Fruit fly (Drosophila melanogaster) whole organism, prepupa: ENCODE results near the gene Tim8.

ENCODE experiments used
- CG10631 ChIP-seq: fragments of 200-800 bp; sonication (Bioruptor generic); optimal IDR thresholded peaks from 2 replicates; lab custom pipeline; 2016; ENCODE audit warnings: missing biosample characterization, missing genetic modification characterization
- CG10669 ChIP-seq: fragments of 200-800 bp; sonication (Bioruptor generic); optimal IDR thresholded peaks from 3 replicates; lab custom pipeline; 2018; ENCODE audit warnings: missing biosample characterization, mild to moderate bottlenecking, missing genetic modification characterization, moderate library complexity
- CG11762 ChIP-seq: fragments of 200-800 bp; sonication (Bioruptor generic); optimal IDR thresholded peaks from 3 replicates; lab custom pipeline; 2016; ENCODE audit warnings: missing biosample characterization, missing genetic modification characterization; ENCODE audit not compliant: insufficient read depth
- CG15336 ChIP-seq: fragments of 200-800 bp; sonication (Bioruptor generic); IDR thresholded peaks from 2 replicates; pipeline ENCODE4 v1.3.6; 2022; ENCODE audit warnings: missing biosample characterization, missing genetic modification characterization
- CG3032 ChIP-seq: fragments of 200-800 bp; optimal IDR thresholded peaks from 2 replicates; lab custom pipeline; 2019; ENCODE audit warnings: missing biosample characterization, mild to moderate bottlenecking, missing genetic modification characterization, moderate library complexity
- CG6276 ChIP-seq: fragments of 200-800 bp; sonication (Bioruptor generic); optimal IDR thresholded peaks from 2 replicates; lab custom pipeline; 2017; ENCODE audit warnings: missing biosample characterization, mild to moderate bottlenecking, missing genetic modification characterization
- CG6792 ChIP-seq: fragments of 200-800 bp; sonication (Bioruptor generic); optimal IDR thresholded peaks from 3 replicates; lab custom pipeline; 2016; ENCODE audit warnings: missing biosample characterization, missing genetic modification characterization
- CG6854 ChIP-seq: fragments of 200-800 bp; sonication (Bioruptor generic); optimal IDR thresholded peaks from 2 replicates; lab custom pipeline; 2017; ENCODE audit warnings: missing biosample characterization, mild to moderate bottlenecking, missing genetic modification characterization
- CG7368 ChIP-seq: fragments of 200-800 bp; sonication (Bioruptor generic); optimal IDR thresholded peaks from 3 replicates; lab custom pipeline; 2016; ENCODE audit warnings: missing biosample characterization, missing genetic modification characterization
- CG8119 ChIP-seq: fragments of 200-800 bp; sonication (Bioruptor generic); IDR thresholded peaks from 3 replicates; pipeline ENCODE4 v1.3.6; 2022; ENCODE audit warnings: missing biosample characterization, missing genetic modification characterization
- CG8319 ChIP-seq: fragments of 200-800 bp; sonication (Bioruptor generic); optimal IDR thresholded peaks from 3 replicates; lab custom pipeline; 2016; ENCODE audit warnings: missing biosample characterization, missing genetic modification characterization
- Eip75B ChIP-seq: fragments of 200-800 bp; sonication (Bioruptor generic); optimal IDR thresholded peaks from 3 replicates; lab custom pipeline; 2016; ENCODE audit warnings: missing biosample characterization, missing genetic modification characterization
- Eip93F ChIP-seq: fragments of 200-800 bp; sonication (Bioruptor generic); optimal IDR thresholded peaks from 2 replicates; lab custom pipeline; 2016; ENCODE audit warnings: missing biosample characterization, mild to moderate bottlenecking, missing genetic modification characterization
- Ets21C ChIP-seq: fragments of 200-800 bp; sonication (Bioruptor generic); optimal IDR thresholded peaks from 3 replicates; lab custom pipeline; 2016; ENCODE audit warnings: missing biosample characterization, missing genetic modification characterization
- Ets96B ChIP-seq: fragments of 200-800 bp; optimal IDR thresholded peaks from 2 replicates; lab custom pipeline; 2019; ENCODE audit warnings: missing biosample characterization, mild to moderate bottlenecking, missing genetic modification characterization, moderate library complexity
- Gug ChIP-seq: fragments of 200-800 bp; sonication (Bioruptor generic); IDR thresholded peaks from 2 replicates; pipeline ENCODE4 v1.3.6; 2022; ENCODE audit warnings: missing biosample characterization, missing genetic modification characterization
- Sox102F ChIP-seq: fragments of 200-800 bp; sonication (Bioruptor generic); optimal IDR thresholded peaks from 2 replicates; lab custom pipeline; 2016; ENCODE audit warnings: missing biosample characterization, mild to moderate bottlenecking, missing genetic modification characterization
- Sox14 ChIP-seq: fragments of 200-800 bp; sonication (Bioruptor generic); optimal IDR thresholded peaks from 3 replicates; lab custom pipeline; 2016; ENCODE audit warnings: missing biosample characterization, missing genetic modification characterization
- Sox15 ChIP-seq: fragments of 200-800 bp; sonication (Bioruptor generic); optimal IDR thresholded peaks from 3 replicates; lab custom pipeline; 2016; ENCODE audit warnings: missing biosample characterization, missing genetic modification characterization
- cyc ChIP-seq: fragments of 200-800 bp; sonication (Bioruptor generic); optimal IDR thresholded peaks from 3 replicates; lab custom pipeline; 2016; ENCODE audit warnings: missing biosample characterization, missing genetic modification characterization
- fd85E ChIP-seq: fragments of 200-800 bp; sonication (Bioruptor generic); optimal IDR thresholded peaks from 3 replicates; lab custom pipeline; 2016; ENCODE audit warnings: missing biosample characterization, missing genetic modification characterization
- lz ChIP-seq: fragments of 200-800 bp; sonication (Bioruptor generic); optimal IDR thresholded peaks from 3 replicates; lab custom pipeline; 2016; ENCODE audit warnings: missing biosample characterization, missing genetic modification characterization
- net ChIP-seq: fragments of 200-800 bp; sonication (Bioruptor generic); optimal IDR thresholded peaks from 3 replicates; lab custom pipeline; 2016; ENCODE audit warnings: missing biosample characterization, missing genetic modification characterization
- ss ChIP-seq, 2 experiments: fragments of 200-800 bp; sonication (Bioruptor generic); optimal IDR thresholded peaks; 2 replicates in 1 of 2; 3 replicates in 1 of 2; lab custom pipeline; 2017 to 2018; ENCODE audit warnings: mild to moderate bottlenecking in 2 of 2, missing biosample characterization in 2 of 2, missing genetic modification characterization in 2 of 2, moderate library complexity in 1 of 2
- svp ChIP-seq: fragments of 200-800 bp; sonication (Bioruptor generic); peaks from one replicate; lab custom pipeline; 2016; ENCODE audit warnings: missing biosample characterization, missing genetic modification characterization
- topi ChIP-seq: fragments of 200-800 bp; sonication (Bioruptor generic); optimal IDR thresholded peaks from 3 replicates; lab custom pipeline; 2016; ENCODE audit warnings: missing biosample characterization, missing genetic modification characterization
- vri ChIP-seq: fragments of 200-800 bp; sonication (Bioruptor generic); optimal IDR thresholded peaks from 3 replicates; lab custom pipeline; 2016; ENCODE audit warnings: missing biosample characterization, mild to moderate bottlenecking, missing genetic modification characterization

Gene Tim8

dm6 chrX:11409647-11410046, 41.4 kb downstream of the Tim8 start, which contains the start of gene CG15196:
Gene CG15196, plus strand, starts transcription at chrX:11409947.
- TF ChIP-seq lz = no peak
- TF ChIP-seq net = no peak
- TF ChIP-seq CG3032 = no peak
- no peak for TF ChIP-seq Sox102F (GFP tag; lab: Kevin White, UChicago)
- no peak for TF ChIP-seq topi (GFP tag; lab: Kevin White, UChicago)
- TF ChIP-seq ss (GFP tag; optimal IDR thresholded peaks at IDR 0.05; lab: Kevin White, UChicago) = no peak
- TF ChIP-seq CG10669 (GFP tag; lab: Kevin White, UChicago) = no peak
- no peak for TF ChIP-seq CG6792 (GFP tag; lab: Kevin White, UChicago)
- no peak for TF ChIP-seq CG6276
- TF ChIP-seq Sox14 (GFP tag; lab: Kevin White, UChicago) = no peak
- no peak for TF ChIP-seq CG8119
- no peak for TF ChIP-seq Ets96B (tag; lab: Kevin White, UChicago)
- no peak for TF ChIP-seq Gug
- TF ChIP-seq cyc = no peak
- no peak for TF ChIP-seq Eip93F (GFP tag; lab: Kevin White, UChicago)

DNA sequence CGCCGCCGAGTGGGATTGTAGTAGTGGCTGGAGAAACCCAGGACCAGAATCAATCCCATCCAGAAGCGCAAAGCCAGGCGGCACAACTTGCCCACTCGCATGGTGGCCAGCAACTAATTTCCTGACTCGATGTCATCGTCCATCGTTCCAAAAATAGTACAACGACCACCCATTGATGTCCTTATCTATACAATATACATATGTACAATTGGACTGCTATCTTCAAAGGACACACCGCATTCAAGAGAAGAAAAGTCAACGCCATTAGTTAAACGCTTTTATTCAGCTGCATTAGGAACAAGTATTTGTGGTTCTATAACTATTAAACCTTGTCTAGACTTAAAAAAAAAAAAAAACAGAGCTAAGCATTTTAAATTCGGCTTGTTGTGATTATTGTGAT, 44.8 kb downstream of the Tim8 start, which contains the start of gene Gr10b:
Gr10b (minus strand) TSS at position 101 of the 400 bp plus-strand sequence.
- TF ChIP-seq vri (GFP tag; lab: Kevin White, UChicago) = no peak
- no peak for TF ChIP-seq ss (GFP tag; optimal IDR thresholded peaks at IDR 0.05; lab: Kevin White, UChicago)
- TF ChIP-seq CG10631 = no peak
- TF ChIP-seq Eip75B = no peak
- TF ChIP-seq, all 60 proteins: peak for 0

DNA sequence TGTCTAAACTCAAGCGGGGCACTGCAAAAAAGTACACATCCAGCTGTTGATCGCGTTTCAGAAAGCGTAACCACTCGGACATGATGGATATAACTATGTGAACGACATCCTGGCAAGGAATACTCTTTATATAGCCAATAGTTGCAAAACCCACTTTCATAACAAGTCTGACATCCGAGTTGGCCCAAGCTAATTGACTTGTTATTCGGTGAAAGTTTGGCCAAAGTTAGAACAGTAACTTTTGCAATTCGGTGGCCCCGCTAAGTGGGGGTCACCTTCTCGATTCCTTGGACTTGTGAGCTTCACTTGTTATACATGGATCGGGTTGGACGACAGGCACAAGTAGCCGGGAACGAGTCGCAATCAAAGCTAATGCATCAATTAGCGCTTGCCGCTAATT, 49.1 kb downstream of the Tim8 start, which contains the start of the genes Gr10a and Or10a:
Gr10a (minus strand) TSS at position 101 of the 400 bp plus-strand sequence.
Or10a (minus strand) TSS at position 101 of the 400 bp plus-strand sequence.
- TF ChIP-seq CG3032 (no peak), vri (GFP tag; lab: Kevin White, UChicago) (no peak), CG15336 (GFP tag; lab: Robert Waterston, UW) (no peak), svp (no peak), CG11762 (GFP tag; lab: Kevin White, UChicago) (no peak), Sox102F (GFP tag; lab: Kevin White, UChicago) (no peak), CG6276 (no peak), Gug (no peak), CG10669 (GFP tag; lab: Kevin White, UChicago) (no peak), CG6792 (GFP tag; lab: Kevin White, UChicago) (no peak), net (no peak), CG8319 (GFP tag; lab: Kevin White, UChicago) (no peak), Ets21C (GFP tag; lab: Kevin White, UChicago) (no peak), CG6854 (GFP tag; lab: Kevin White, UChicago) (no peak), Sox15 (no peak), CG7368 (GFP tag; lab: Kevin White, UChicago) (no peak), fd85E (no peak), topi (GFP tag; lab: Kevin White, UChicago) (no peak)
